Fruit fly (Drosophila melanogaster) S2 (cell line): Measurements from ENCODE around the gene Atac2.

ENCODE experiments used
- CG8478 ChIP-seq: fragments of >200 bp; optimal IDR thresholded peaks from 2 replicates; lab custom pipeline; 2018
- CTCF ChIP-seq, 2 experiments: fragments of >200 bp; optimal IDR thresholded peaks; 2 replicates each; lab custom pipeline; 2018

The Atac2 gene

dm6 chr2L:18561018-18561417 lies 51.0 kb downstream of the Atac2 start:
- TF ChIP-seq CG8478 (lab: Kevin White, UChicago) = no peak
- TF ChIP-seq CTCF (optimal IDR thresholded peaks at IDR 0.05; lab: Kevin White, UChicago) = no peak
